Fruit fly (Drosophila melanogaster) whole organism, adult: Measurements from ENCODE around the gene kibra.

Source experiments
- CG33017 ChIP-seq: fragments of 200-800 bp; sonication (Bioruptor generic); optimal IDR thresholded peaks from 2 replicates; lab custom pipeline; 2018; ENCODE audit warnings: missing biosample characterization, mild to moderate bottlenecking, missing genetic modification characterization, moderate library complexity
- CG5204 ChIP-seq: fragments of 200-800 bp; sonication (Bioruptor generic); optimal IDR thresholded peaks from 2 replicates; lab custom pipeline; 2016; ENCODE audit warnings: missing biosample characterization, missing genetic modification characterization
- CG7101 ChIP-seq: fragments of 200-800 bp; sonication (Bioruptor generic); optimal IDR thresholded peaks from 2 replicates; lab custom pipeline; 2018; ENCODE audit warnings: missing biosample characterization, mild to moderate bottlenecking, missing genetic modification characterization, moderate library complexity
- Clk ChIP-seq: fragments of 200-800 bp; sonication (Bioruptor generic); optimal IDR thresholded peaks from 2 replicates; lab custom pipeline; 2017; ENCODE audit warnings: missing biosample characterization, missing genetic modification characterization
- Crg-1 ChIP-seq: fragments of 200-800 bp; sonication (Bioruptor generic); optimal IDR thresholded peaks from 2 replicates; lab custom pipeline; 2016; ENCODE audit warnings: missing biosample characterization, missing genetic modification characterization
- Hr96 ChIP-seq: fragments of 200-800 bp; sonication (Bioruptor generic); optimal IDR thresholded peaks from 2 replicates; lab custom pipeline; 2016; ENCODE audit warnings: missing biosample characterization, missing genetic modification characterization
- Mnt ChIP-seq: fragments of 200-800 bp; sonication (Bioruptor generic); optimal IDR thresholded peaks from 2 replicates; lab custom pipeline; 2016; ENCODE audit warnings: missing biosample characterization, mild to moderate bottlenecking, missing genetic modification characterization
- cic ChIP-seq: fragments of 200-800 bp; sonication (Bioruptor generic); optimal IDR thresholded peaks from 2 replicates; lab custom pipeline; 2017; ENCODE audit warnings: missing biosample characterization, mild to moderate bottlenecking, missing genetic modification characterization, moderate library complexity
- kay ChIP-seq: fragments of 200-800 bp; sonication (Bioruptor generic); peaks from one replicate; lab custom pipeline; 2016; ENCODE audit warnings: missing biosample characterization, missing genetic modification characterization, borderline replicate concordance
- pad ChIP-seq: fragments of 200-800 bp; sonication (Bioruptor generic); optimal IDR thresholded peaks from 3 replicates; lab custom pipeline; 2017; ENCODE audit warnings: missing biosample characterization, missing genetic modification characterization, mild to moderate bottlenecking, moderate library complexity, missing genetic modification reagents
- tj ChIP-seq: fragments of 200-800 bp; sonication (Bioruptor generic); optimal IDR thresholded peaks from 3 replicates; lab custom pipeline; 2017; ENCODE audit warnings: missing biosample characterization, mild to moderate bottlenecking, missing genetic modification characterization, moderate library complexity

DNA sequence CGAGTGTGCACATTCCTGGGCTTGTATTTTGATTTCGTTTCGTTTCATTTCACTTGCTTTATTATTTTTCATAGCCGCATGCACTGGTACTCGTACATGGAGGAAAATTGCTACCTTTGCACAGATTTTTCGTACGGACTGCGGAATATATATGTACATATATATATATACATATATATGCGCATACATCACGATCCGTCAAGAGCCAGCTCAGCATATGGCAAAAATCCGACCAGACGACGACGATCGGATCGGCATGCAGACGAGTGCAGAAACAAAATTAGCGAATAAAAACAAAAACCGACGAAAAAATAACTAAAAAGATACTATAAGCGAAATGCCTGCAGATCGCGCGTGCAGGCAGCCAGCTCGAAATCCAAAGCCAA, 6.4 kb downstream of the kibra start:
- TF ChIP-seq Hr96 (GFP tag; lab: Kevin White, UChicago) (no peak), Clk (GFP tag; lab: Kevin White, UChicago) (no peak), kay (GFP tag; lab: Kevin White, UChicago) (no peak), pad (no peak), tj (GFP tag; lab: Kevin White, UChicago) (peak; percentile 97), Mnt (GFP tag; lab: Kevin White, UChicago) (no peak), CG33017 (no peak), CG5204 (GFP tag; lab: Kevin White, UChicago) (no peak), cic (GFP tag; lab: Kevin White, UChicago) (no peak), CG7101 (tag; lab: Kevin White, UChicago) (no peak), Crg-1 (no peak)
